Fruit fly (Drosophila melanogaster) whole organism, wandering third instar larva: ENCODE data around the gene Esp.

ENCODE experiments used
- CrebA ChIP-seq: fragments of 200-800 bp; sonication (Bioruptor generic); optimal IDR thresholded peaks from 2 replicates; lab custom pipeline; 2016; ENCODE audit warnings: missing biosample characterization, mild to moderate bottlenecking, missing genetic modification characterization, borderline replicate concordance
- Dfd ChIP-seq: fragments of >200 bp; optimal IDR thresholded peaks from 2 replicates; lab custom pipeline; 2017; ENCODE audit warnings: missing biosample characterization, missing genetic modification characterization
- Dif ChIP-seq: fragments of 200-275, 200-300 bp; sonication (Bioruptor generic); optimal IDR thresholded peaks from 2 replicates; lab custom pipeline; 2018; ENCODE audit warnings: missing biosample characterization, missing genetic modification characterization; ENCODE audit not compliant: partially characterized antibody
- br ChIP-seq: fragments of 200-800 bp; sonication (Bioruptor generic); optimal IDR thresholded peaks from 2 replicates; lab custom pipeline; 2016; ENCODE audit warnings: missing biosample characterization, missing genetic modification characterization
- lola ChIP-seq: fragments of >200 bp; optimal IDR thresholded peaks from 2 replicates; lab custom pipeline; 2017; ENCODE audit warnings: missing biosample characterization, missing genetic modification characterization
- psq ChIP-seq: fragments of 200-800 bp; sonication (Bioruptor generic); optimal IDR thresholded peaks from 3 replicates; lab custom pipeline; 2017; ENCODE audit warnings: missing biosample characterization, mild to moderate bottlenecking, missing genetic modification characterization, moderate library complexity
- woc ChIP-seq: sonication (Bioruptor generic); optimal IDR thresholded peaks from 2 replicates; lab custom pipeline; 2016; ENCODE audit warnings: missing biosample characterization, mild to moderate bottlenecking, missing genetic modification characterization

DNA sequence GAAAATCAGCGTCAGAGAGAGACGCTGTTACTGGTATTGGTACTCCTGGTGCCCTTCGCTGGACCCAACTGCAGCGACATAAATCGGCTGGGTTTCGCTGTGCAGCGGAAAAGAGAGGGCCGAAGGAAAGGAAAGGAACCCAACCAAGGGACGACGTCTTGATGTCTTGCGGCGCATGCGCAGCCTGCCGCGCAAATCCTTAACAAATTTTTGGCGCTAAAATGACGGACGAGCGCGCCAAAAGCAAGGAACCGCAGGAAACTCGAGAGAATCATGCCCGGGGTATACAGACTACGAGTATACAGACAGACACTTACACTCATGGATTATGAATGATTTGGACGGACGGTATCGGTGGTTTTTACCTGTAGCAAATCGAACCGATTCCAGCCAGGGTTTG lies 25.2 kb downstream of the Esp start:
- TF ChIP-seq lola (GFP tag; lab: Kevin White, UChicago) (no peak), br (GFP tag; lab: Kevin White, UChicago) (no peak), woc (GFP tag; lab: Kevin White, UChicago) (no peak), psq (no peak), Dfd (no peak), CrebA (GFP tag; lab: Kevin White, UChicago) (no peak), Dif (no peak)
